Fruit fly (Drosophila melanogaster) whole organism, pupa: ENCODE results near the gene CG7695.

Experiments used
- CG12605 ChIP-seq: fragments of 200-800 bp; sonication (Bioruptor generic); IDR thresholded peaks from 2 replicates; pipeline ENCODE4 v1.3.6; 2022; ENCODE audit warnings: missing biosample characterization, missing genetic modification characterization
- CG14655 ChIP-seq: fragments of 200-800 bp; sonication (Bioruptor generic); optimal IDR thresholded peaks from 3 replicates; lab custom pipeline; 2017; ENCODE audit warnings: mild to moderate bottlenecking, missing biosample characterization, missing genetic modification reagents, missing genetic modification characterization
- CG32121 ChIP-seq: fragments of 200-800 bp; sonication (Bioruptor generic); IDR thresholded peaks from 2 replicates; pipeline ENCODE4 v1.3.6; 2022; ENCODE audit warnings: missing biosample characterization, missing genetic modification characterization
- CG4496 ChIP-seq: fragments of 200-800 bp; sonication (Bioruptor generic); IDR thresholded peaks from 3 replicates; pipeline ENCODE4 v1.3.6; 2022; ENCODE audit warnings: missing biosample characterization, missing genetic modification characterization
- CG8301 ChIP-seq: fragments of 200-800 bp; sonication (Bioruptor generic); optimal IDR thresholded peaks from 2 replicates; lab custom pipeline; 2018; ENCODE audit warnings: missing biosample characterization, mild to moderate bottlenecking, missing genetic modification characterization
- CG9948 ChIP-seq: fragments of 200-800 bp; sonication (Bioruptor generic); optimal IDR thresholded peaks from 2 replicates; lab custom pipeline; 2018; ENCODE audit warnings: missing biosample characterization, mild to moderate bottlenecking, missing genetic modification characterization, moderate library complexity
- rn ChIP-seq: fragments of 200-800 bp; sonication (Bioruptor generic); IDR thresholded peaks from 2 replicates; pipeline ENCODE4 v1.3.6; 2022; ENCODE audit warnings: missing biosample characterization, missing genetic modification characterization

- TF ChIP-seq CG8301 (tag; lab: Kevin White, UChicago) (no peak), CG14655 (GFP tag; lab: Kevin White, UChicago) (no peak), rn (GFP tag; lab: Robert Waterston, UW) (no peak), CG9948 (tag; lab: Kevin White, UChicago) (no peak), CG12605 (no peak), CG4496 (GFP tag; lab: Robert Waterston, UW) (no peak; the same call in 2 of the 3 replicates), CG32121 (GFP tag; lab: Robert Waterston, UW) (no peak)
Observed at dm6 chr3R:18572845-18573490, 44.3 kb downstream of the CG7695 start, which contains the start of the genes CG7694 and fray.
